Fruit fly (Drosophila melanogaster): ENCODE results near the gene eRF1.
A peak's percentile ranks its signal among the peaks of the same experiment; 100 is the strongest.

Gene eRF1

DNA sequence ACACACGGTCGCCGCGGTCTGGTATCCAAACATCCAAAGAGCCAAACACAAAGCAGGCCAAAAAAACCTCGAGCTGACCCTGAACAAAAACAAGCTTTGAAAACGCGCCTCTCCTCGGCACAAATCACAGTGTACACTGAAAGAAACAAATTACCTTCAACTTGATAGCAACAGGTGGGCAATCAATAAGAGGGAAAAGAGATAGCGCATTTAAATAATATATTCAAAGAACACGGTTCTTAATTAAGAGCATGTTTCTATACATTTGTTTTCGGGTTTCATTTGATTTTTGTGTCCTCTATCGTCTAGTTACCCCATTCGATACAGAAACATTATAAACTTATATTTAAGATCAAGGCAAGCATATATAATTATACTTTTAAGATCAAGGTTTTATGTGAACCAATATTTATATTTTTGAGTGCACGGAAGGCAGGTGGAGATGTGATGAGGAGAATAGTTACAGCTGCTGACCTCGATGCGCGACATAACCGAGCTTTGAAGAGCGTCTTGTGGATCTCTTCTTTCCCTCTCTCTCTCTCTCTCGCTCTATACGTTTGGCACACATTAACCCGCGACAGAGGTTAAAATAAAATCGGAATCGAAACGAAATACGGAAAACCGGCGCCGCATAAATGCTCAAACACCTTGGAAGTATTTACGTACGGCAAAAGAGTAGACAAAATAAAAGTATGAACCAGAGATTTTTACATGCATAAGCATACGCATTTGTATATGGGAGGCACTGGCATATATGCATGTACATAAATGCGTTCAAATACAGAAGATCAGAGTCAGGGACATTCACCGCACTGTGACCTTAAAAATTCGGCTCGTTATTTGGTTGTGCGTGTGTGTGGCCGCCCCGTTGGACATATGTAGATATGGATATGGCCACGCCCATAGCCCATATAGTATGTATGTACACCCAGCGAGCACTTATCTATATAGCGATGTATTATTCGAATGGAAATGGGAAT lies 50.4 kb downstream of the eRF1 start (continued):
- no peak for TF ChIP-seq luna (GFP tag; optimal IDR thresholded peaks at IDR 0.05)
- TF ChIP-seq CG17612 (GFP tag; IDR thresholded peaks at IDR 0.05): no peak
- TF ChIP-seq YL-1 (GFP tag; optimal IDR thresholded peaks at IDR 0.05): peak; percentile 31
- TF ChIP-seq chn (GFP tag; optimal IDR thresholded peaks at IDR 0.05): peak; percentile 73
- no peak for TF ChIP-seq h (optimal IDR thresholded peaks at IDR 0.05)
- TF ChIP-seq Hey (tag; optimal IDR thresholded peaks at IDR 0.05): no peak
- no peak for TF ChIP-seq CG11560 (tag; IDR thresholded peaks at IDR 0.05)
- TF ChIP-seq lmd (GFP tag; IDR thresholded peaks at IDR 0.05): peak; percentile 85
- TF ChIP-seq stc (GFP tag; IDR thresholded peaks at IDR 0.05): peak; percentile 74
- TF ChIP-seq Dll (GFP tag; IDR thresholded peaks at IDR 0.05; ENCODE audit: partially characterized antibody): no peak
- TF ChIP-seq lab (GFP tag; optimal IDR thresholded peaks at IDR 0.05): peak; percentile 88
- no peak for TF ChIP-seq Doc2 (GFP tag; IDR thresholded peaks at IDR 0.05)
- TF ChIP-seq CG8089 (GFP tag; optimal IDR thresholded peaks at IDR 0.05): peak; percentile 51
- TF ChIP-seq chif (GFP tag; optimal IDR thresholded peaks at IDR 0.05): peak; percentile 56 to 72
- 0 out of 2 replicates have a peak, but pooled peaks have one; percentile 46 for TF ChIP-seq CG10959 (GFP tag; IDR thresholded peaks at IDR 0.05)
- peak; percentile 93 for TF ChIP-seq Med (GFP tag)
- TF ChIP-seq gfzf (GFP tag; optimal IDR thresholded peaks at IDR 0.05): no peak
- TF ChIP-seq CG6683 (GFP tag; optimal IDR thresholded peaks at IDR 0.05): peak; percentile 63
- TF ChIP-seq hb (GFP tag; IDR thresholded peaks at IDR 0.05; ENCODE audit: partially characterized antibody): no peak
- peak; percentile 93 for TF ChIP-seq CG2678 (tag; optimal IDR thresholded peaks at IDR 0.05)
- TF ChIP-seq CG12769 (tag; optimal IDR thresholded peaks at IDR 0.05): peak; percentile 56
- peak; percentile 93 for TF ChIP-seq CG17361 (GFP tag; IDR thresholded peaks at IDR 0.05)
- peak; percentile 83 for TF ChIP-seq az2 (GFP tag; optimal IDR thresholded peaks at IDR 0.05)
- TF ChIP-seq dan (GFP tag; IDR thresholded peaks at IDR 0.05): no peak
- peak; percentile 1; the same call in 1 of the 2 replicates for TF ChIP-seq unc-4 (GFP tag; IDR thresholded peaks at IDR 0.05; ENCODE audit: partially characterized antibody)
- TF ChIP-seq CG31441 (GFP tag; IDR thresholded peaks at IDR 0.05): peak; percentile 86
- TF ChIP-seq CG18476 (GFP tag; optimal IDR thresholded peaks at IDR 0.05): peak; percentile 74
- TF ChIP-seq Dbx (GFP tag; IDR thresholded peaks at IDR 0.05): peak; percentile 61; the same call in 2 of the 3 replicates
- TF ChIP-seq Sox100B (GFP tag; optimal IDR thresholded peaks at IDR 0.05): peak; percentile 92
- TF ChIP-seq Mrtf (GFP tag; IDR thresholded peaks at IDR 0.05): peak; percentile 63; the same call in 1 of the 3 replicates
- TF ChIP-seq tgo (GFP tag; IDR thresholded peaks at IDR 0.05): peak; percentile 79
- TF ChIP-seq fd3F (GFP tag; optimal IDR thresholded peaks at IDR 0.05): peak; percentile 86
- peak; percentile 48; the same call in 2 of the 3 replicates for TF ChIP-seq ci (GFP tag; IDR thresholded peaks at IDR 0.05)
- no peak for TF ChIP-seq pfk (GFP tag; optimal IDR thresholded peaks at IDR 0.05)
- peak; percentile 84 for TF ChIP-seq CG6689 (GFP tag; IDR thresholded peaks at IDR 0.05)
- peak; percentile 62 for TF ChIP-seq CG17328 (GFP tag; IDR thresholded peaks at IDR 0.05)
- TF ChIP-seq CG34376 (GFP tag; optimal IDR thresholded peaks at IDR 0.05): peak; percentile 71
- TF ChIP-seq CG10147 (GFP tag; optimal IDR thresholded peaks at IDR 0.05): peak; percentile 81
- TF ChIP-seq rib (GFP tag; IDR thresholded peaks at IDR 0.05): no peak
- peak; percentile 89 for TF ChIP-seq dysf (GFP tag; IDR thresholded peaks at IDR 0.05)
- TF ChIP-seq CG16815 (GFP tag; optimal IDR thresholded peaks at IDR 0.05): peak; percentile 60
- peak; percentile 77 for TF ChIP-seq kni (GFP tag; optimal IDR thresholded peaks at IDR 0.05)
- peak; percentile 47 for TF ChIP-seq CG14667 (GFP tag; IDR thresholded peaks at IDR 0.05)
- peak; percentile 45 for TF ChIP-seq CG12236 (GFP tag; optimal IDR thresholded peaks at IDR 0.05)
- TF ChIP-seq schlank (tag; optimal IDR thresholded peaks at IDR 0.05): peak; percentile 29
- peak; percentile 82 for TF ChIP-seq Mad (GFP tag; optimal IDR thresholded peaks at IDR 0.05)
- peak; percentile 91 for TF ChIP-seq CG30403 (GFP tag; optimal IDR thresholded peaks at IDR 0.05)
- TF ChIP-seq wdn (GFP tag; IDR thresholded peaks at IDR 0.05): 0 out of 2 replicates have a peak, but pooled peaks have one; percentile 21
- TF ChIP-seq CG4730 (GFP tag; IDR thresholded peaks at IDR 0.05): peak; percentile 26; the same call in 1 of the 2 replicates

Data from whole organism, embryonic.